Fruit fly (Drosophila melanogaster) whole organism, prepupa: ENCODE results near the gene tara.

Experiments used
- CG8119 ChIP-seq: fragments of 200-800 bp; sonication (Bioruptor generic); IDR thresholded peaks from 3 replicates; pipeline ENCODE4 v1.3.6; 2022; ENCODE audit warnings: missing biosample characterization, missing genetic modification characterization
- Eip93F ChIP-seq: fragments of 200-800 bp; sonication (Bioruptor generic); optimal IDR thresholded peaks from 2 replicates; lab custom pipeline; 2016; ENCODE audit warnings: missing biosample characterization, mild to moderate bottlenecking, missing genetic modification characterization
- OdsH ChIP-seq: fragments of 200-800 bp; sonication (Bioruptor generic); optimal IDR thresholded peaks from 3 replicates; lab custom pipeline; 2016; ENCODE audit warnings: missing biosample characterization, missing genetic modification characterization

- TF ChIP-seq CG8119, result no peak
- peak; percentile 98 for TF ChIP-seq Eip93F
- TF ChIP-seq OdsH (GFP tag; lab: Kevin White, UChicago), result peak; percentile 97
Measured at dm6 chr3R:16236713-16237641, 11.5 kb downstream of the tara start.
